Worm (Caenorhabditis elegans) whole organism, early embryonic: ENCODE data around the gene Y57G11C.3.

ENCODE experiments used
- B0310.2 ChIP-seq: sonication (generic microtip); optimal IDR thresholded peaks from 2 replicates; lab custom pipeline; 2016; ENCODE audit warnings: mild to moderate bottlenecking, missing genetic modification characterization, missing compliant biosample characterization
- F13C5.2 ChIP-seq: sonication (generic microtip); optimal IDR thresholded peaks from 2 replicates; lab custom pipeline; 2017; ENCODE audit warnings: mild to moderate bottlenecking, missing genetic modification characterization, inconsistent platforms, missing compliant biosample characterization
- aly-1 ChIP-seq: sonication (generic microtip); optimal IDR thresholded peaks from 2 replicates; lab custom pipeline; 2016; ENCODE audit warnings: missing genetic modification characterization, missing compliant biosample characterization
- ama-1 ChIP-seq: fragments of 150-350 bp; optimal IDR thresholded peaks from 2 replicates; lab custom pipeline; 2014
- ceh-13 ChIP-seq: fragments of 200-800 bp; sonication (Bioruptor generic); optimal IDR thresholded peaks from 2 replicates; lab custom pipeline; 2018; ENCODE audit warnings: mild to moderate bottlenecking, missing genetic modification characterization, missing compliant biosample characterization
- ceh-36 ChIP-seq: sonication (generic microtip); optimal IDR thresholded peaks from 2 replicates; lab custom pipeline; 2016; ENCODE audit warnings: missing genetic modification characterization, inconsistent platforms, missing compliant biosample characterization
- ets-7 ChIP-seq: sonication (generic microtip); optimal IDR thresholded peaks from 2 replicates; lab custom pipeline; 2016; ENCODE audit warnings: missing genotype, missing genetic modification characterization, missing compliant biosample characterization
- flt-1 ChIP-seq: fragments of 200-800 bp; sonication (Bioruptor generic); IDR thresholded peaks from 2 replicates; pipeline ENCODE4 v1.3.6; 2022; ENCODE audit warnings: missing genetic modification characterization, missing compliant biosample characterization
- hmbx-1 ChIP-seq: sonication (generic microtip); optimal IDR thresholded peaks from 2 replicates; lab custom pipeline; 2016; ENCODE audit warnings: mild to moderate bottlenecking, missing genetic modification characterization, missing compliant biosample characterization
- hmg-4 ChIP-seq: fragments of 200-800 bp; sonication (Bioruptor generic); optimal IDR thresholded peaks from 2 replicates; lab custom pipeline; 2018; ENCODE audit warnings: mild to moderate bottlenecking, missing genetic modification characterization, missing compliant biosample characterization
- hnd-1 ChIP-seq: sonication (generic microtip); optimal IDR thresholded peaks from 2 replicates; lab custom pipeline; 2016; ENCODE audit warnings: missing genetic modification characterization, missing compliant biosample characterization
- pes-1 ChIP-seq: fragments of 200-800 bp; sonication (Bioruptor generic); IDR thresholded peaks from 2 replicates; pipeline ENCODE4 v1.3.6; 2022; ENCODE audit warnings: missing genetic modification reagents, missing genetic modification characterization, missing compliant biosample characterization
- scrt-1 ChIP-seq: fragments of 200-800 bp; sonication (Bioruptor generic); IDR thresholded peaks from 2 replicates; pipeline ENCODE4 v1.3.6; 2022; ENCODE audit warnings: missing genetic modification characterization, missing compliant biosample characterization
- sea-1 ChIP-seq: fragments of 200-800 bp; sonication (Bioruptor generic); conservative IDR thresholded peaks from 2 replicates; pipeline ENCODE4 v1.3.6; 2022; ENCODE audit warnings: missing genetic modification characterization, missing compliant biosample characterization
- tbx-11 ChIP-seq: fragments of 200-800 bp; sonication (Bioruptor generic); IDR thresholded peaks from 2 replicates; pipeline ENCODE4 v1.3.6; 2022; ENCODE audit warnings: missing genetic modification characterization, missing compliant biosample characterization
- tbx-37 ChIP-seq: fragments of 200-800 bp; sonication (Bioruptor generic); conservative IDR thresholded peaks from 2 replicates; pipeline ENCODE4 v1.3.6; 2022; ENCODE audit warnings: missing genetic modification reagents, missing genetic modification characterization, missing compliant biosample characterization
- tra-4 ChIP-seq: sonication (generic microtip); optimal IDR thresholded peaks from 2 replicates; lab custom pipeline; 2017; ENCODE audit warnings: missing genetic modification characterization, missing compliant biosample characterization

Gene Y57G11C.3

ce11 chrIV:14767693-14768251, at the start of gene Y57G11C.3, which contains the start of gene mrps-7:
TSS of gene Y57G11C.3 (plus strand) at chrIV:14768201.
TSS of gene mrps-7 (minus strand) at chrIV:14767730.
- TF ChIP-seq B0310.2 (tag; lab: Kevin White, UChicago) = no peak
- no peak for TF ChIP-seq tbx-11 (GFP tag; lab: Robert Waterston, UW)
- peak; percentile 0 for TF ChIP-seq hmg-4 (GFP tag; lab: Kevin White, UChicago)
- TF ChIP-seq F13C5.2 (tag; lab: Kevin White, UChicago) = peak; percentile 83

ce11 chrIV:14728225-14728624, 39.8 kb upstream of the Y57G11C.3 start, which contains the start of gene Y57G11C.42:
TSS of gene Y57G11C.42 (plus strand) at chrIV:14728525.
- TF ChIP-seq tbx-37 (GFP tag; lab: Robert Waterston, UW) (no peak), sea-1 (GFP tag; lab: Robert Waterston, UW) (no peak), F13C5.2 (tag; lab: Kevin White, UChicago) (no peak), hnd-1 (tag; lab: Kevin White, UChicago) (no peak), ceh-13 (GFP tag; lab: Kevin White, UChicago) (no peak)

- no peak for TF ChIP-seq scrt-1 (GFP tag; lab: Robert Waterston, UW)
Measured at ce11 chrIV:14729272-14729671, 38.7 kb upstream of the Y57G11C.3 start.

ce11 chrIV:14741926-14742325, 26.1 kb upstream of the Y57G11C.3 start:
- TF ChIP-seq ceh-13 (GFP tag; lab: Kevin White, UChicago) (no peak), aly-1 (tag; lab: Kevin White, UChicago) (no peak)

- TF ChIP-seq B0310.2 (tag; lab: Kevin White, UChicago) (no peak), ama-1 (lab: Kevin White, UChicago) (no peak), ceh-36 (tag; lab: Kevin White, UChicago) (no peak), scrt-1 (GFP tag; lab: Robert Waterston, UW) (no peak), hnd-1 (tag; lab: Kevin White, UChicago) (no peak), aly-1 (tag; lab: Kevin White, UChicago) (no peak), tbx-11 (GFP tag; lab: Robert Waterston, UW) (no peak), pes-1 (GFP tag; lab: Robert Waterston, UW) (no peak), ceh-13 (GFP tag; lab: Kevin White, UChicago) (no peak), hmg-4 (GFP tag; lab: Kevin White, UChicago) (no peak), tbx-37 (GFP tag; lab: Robert Waterston, UW) (no peak), hmbx-1 (no peak), sea-1 (GFP tag; lab: Robert Waterston, UW) (no peak), tra-4 (no peak), ets-7 (tag; lab: Kevin White, UChicago) (no peak), flt-1 (GFP tag; lab: Robert Waterston, UW) (no peak)
Measured at ce11 chrIV:14754912-14755311, 13.1 kb upstream of the Y57G11C.3 start, which contains the start of gene Y57G11C.499. TSS of gene Y57G11C.499 (minus strand) at chrIV:14754934.

- TF ChIP-seq sea-1 (GFP tag; lab: Robert Waterston, UW) (no peak), flt-1 (GFP tag; lab: Robert Waterston, UW) (no peak)
Measured at ce11 chrIV:14757786-14758185, 10.2 kb upstream of the Y57G11C.3 start.

ce11 chrIV:14759662-14760061, 8.3 kb upstream of the Y57G11C.3 start:
- TF ChIP-seq ama-1 (lab: Kevin White, UChicago) = no peak
- TF ChIP-seq tbx-11 (GFP tag; lab: Robert Waterston, UW) = no peak
- no peak for TF ChIP-seq hmg-4 (GFP tag; lab: Kevin White, UChicago)
- no peak for TF ChIP-seq pes-1 (GFP tag; lab: Robert Waterston, UW)
- TF ChIP-seq tbx-37 (GFP tag; lab: Robert Waterston, UW) = no peak
- no peak for TF ChIP-seq aly-1 (tag; lab: Kevin White, UChicago)
- no peak for TF ChIP-seq F13C5.2 (tag; lab: Kevin White, UChicago)
- no peak for TF ChIP-seq ceh-36 (tag; lab: Kevin White, UChicago)
- no peak for TF ChIP-seq scrt-1 (GFP tag; lab: Robert Waterston, UW)
- TF ChIP-seq hnd-1 (tag; lab: Kevin White, UChicago) = no peak
- no peak for TF ChIP-seq tra-4
- TF ChIP-seq ceh-13 (GFP tag; lab: Kevin White, UChicago) = no peak
- no peak for TF ChIP-seq flt-1 (GFP tag; lab: Robert Waterston, UW)
- TF ChIP-seq sea-1 (GFP tag; lab: Robert Waterston, UW) = no peak
- TF ChIP-seq hmbx-1 = no peak
- no peak for TF ChIP-seq B0310.2 (tag; lab: Kevin White, UChicago)

- TF ChIP-seq B0310.2 (tag; lab: Kevin White, UChicago) (no peak), pes-1 (GFP tag; lab: Robert Waterston, UW) (no peak), aly-1 (tag; lab: Kevin White, UChicago) (no peak), hmg-4 (GFP tag; lab: Kevin White, UChicago) (no peak), scrt-1 (GFP tag; lab: Robert Waterston, UW) (no peak), hnd-1 (tag; lab: Kevin White, UChicago) (no peak), tbx-11 (GFP tag; lab: Robert Waterston, UW) (no peak), flt-1 (GFP tag; lab: Robert Waterston, UW) (no peak), ets-7 (tag; lab: Kevin White, UChicago) (no peak), ama-1 (lab: Kevin White, UChicago) (no peak), tbx-37 (GFP tag; lab: Robert Waterston, UW) (no peak), tra-4 (no peak), hmbx-1 (no peak), ceh-36 (tag; lab: Kevin White, UChicago) (no peak), sea-1 (GFP tag; lab: Robert Waterston, UW) (no peak), F13C5.2 (tag; lab: Kevin White, UChicago) (no peak), ceh-13 (GFP tag; lab: Kevin White, UChicago) (no peak)
Measured at ce11 chrIV:14760845-14761244, 7.2 kb upstream of the Y57G11C.3 start, which contains the start of gene ptp-5.2. TSS of gene ptp-5.2 (minus strand) at chrIV:14760945.
